Fruit fly (Drosophila melanogaster): ENCODE data around the gene CG18088.

The CG18088 gene

DNA sequence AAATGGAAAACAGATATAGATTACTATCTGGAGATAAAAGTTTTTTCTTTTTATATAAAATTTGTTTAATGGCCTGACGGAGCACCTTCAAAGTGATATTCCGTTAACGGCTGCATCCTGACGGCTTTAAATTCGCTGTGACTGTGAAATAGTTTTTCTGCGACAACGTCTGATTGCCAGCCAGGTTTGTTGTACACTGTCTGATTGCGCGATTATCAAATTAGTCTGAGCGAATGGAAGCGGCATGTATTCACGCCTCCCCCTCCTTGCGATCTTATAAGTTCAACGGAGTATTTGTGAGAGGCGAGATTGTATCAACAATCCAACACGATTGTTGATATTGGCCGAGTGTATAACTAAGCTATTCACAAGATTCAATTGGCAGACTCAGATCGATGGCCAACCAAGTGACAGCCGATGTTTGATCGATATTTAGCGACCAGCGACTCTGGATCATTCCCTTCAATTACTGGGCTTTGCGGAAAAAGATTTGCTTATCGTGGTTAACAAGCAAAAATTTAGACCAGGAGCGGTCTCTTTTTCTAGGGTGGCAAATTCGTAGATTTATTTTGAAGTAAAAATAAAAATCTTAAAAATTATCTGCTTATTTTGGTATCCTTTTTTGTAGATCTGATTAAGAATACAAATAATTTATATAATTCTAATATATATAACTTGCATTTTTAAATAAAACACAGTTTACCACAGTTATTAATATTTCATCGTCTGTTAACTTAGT is 11.6 kb upstream of the CG18088 start:
- TF ChIP-seq tai (GFP tag; optimal IDR thresholded peaks at IDR 0.05) (no peak), Sp1 (GFP tag; optimal IDR thresholded peaks at IDR 0.05) (no peak), Vsx2 (GFP tag; optimal IDR thresholded peaks at IDR 0.05; ENCODE audit: partially characterized antibody) (no peak), jim (GFP tag; optimal IDR thresholded peaks at IDR 0.05) (no peak), N (GFP tag; optimal IDR thresholded peaks at IDR 0.05) (no peak), dmrt93B (GFP tag; optimal IDR thresholded peaks at IDR 0.05) (no peak), dsf (GFP tag; optimal IDR thresholded peaks at IDR 0.05; ENCODE audit: borderline replicate concordance) (no peak), woc (GFP tag; optimal IDR thresholded peaks at IDR 0.05) (no peak), Hr83 (GFP tag; optimal IDR thresholded peaks at IDR 0.05; ENCODE audit: poor library complexity, severe bottlenecking) (no peak), rgr (GFP tag; optimal IDR thresholded peaks at IDR 0.05) (no peak), GATAd (GFP tag; optimal IDR thresholded peaks at IDR 0.05) (no peak), OdsH (GFP tag; optimal IDR thresholded peaks at IDR 0.05) (no peak), CG32264 (GFP tag; optimal IDR thresholded peaks at IDR 0.05) (no peak), Dfd (GFP tag; optimal IDR thresholded peaks at IDR 0.05) (no peak), Abd-B (GFP tag; optimal IDR thresholded peaks at IDR 0.05) (no peak), Rel (GFP tag; optimal IDR thresholded peaks at IDR 0.05) (no peak), Rel (tag; optimal IDR thresholded peaks at IDR 0.05) (no peak), Hr78 (GFP tag; optimal IDR thresholded peaks at IDR 0.05) (no peak), CG9705 (GFP tag; optimal IDR thresholded peaks at IDR 0.05) (no peak), psq (GFP tag; optimal IDR thresholded peaks at IDR 0.05) (no peak), lola (GFP tag; optimal IDR thresholded peaks at IDR 0.05) (no peak)

DNA sequence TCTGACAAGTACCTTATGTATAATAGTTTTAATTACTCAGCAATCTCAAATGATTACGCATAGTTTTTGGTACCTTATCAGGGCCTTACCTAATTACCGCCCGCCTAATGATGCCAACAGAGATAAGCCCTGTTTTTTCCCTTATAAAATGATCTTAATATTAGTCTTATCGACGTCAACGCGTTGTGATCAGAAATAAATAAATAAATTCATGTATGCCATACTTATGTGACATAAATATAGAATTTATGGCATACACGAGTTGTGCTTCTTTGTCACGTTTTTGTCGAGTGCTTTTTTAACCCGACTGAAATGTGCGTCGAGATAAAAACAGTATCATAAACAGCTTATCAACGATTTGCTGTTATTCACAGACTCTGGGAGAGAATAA is 11.0 kb upstream of the CG18088 start:
- no peak for TF ChIP-seq dsf (GFP tag; optimal IDR thresholded peaks at IDR 0.05; ENCODE audit: borderline replicate concordance)
- no peak for TF ChIP-seq HLH106 (tag; optimal IDR thresholded peaks at IDR 0.05)
- no peak for TF ChIP-seq Hr78 (GFP tag; optimal IDR thresholded peaks at IDR 0.05)
- TF ChIP-seq Rel (GFP tag; optimal IDR thresholded peaks at IDR 0.05) = no peak
- peak; percentile 16 for TF ChIP-seq Rel (tag; optimal IDR thresholded peaks at IDR 0.05)

dm6 chr2L:8957152-8957551 is 10.2 kb upstream of the CG18088 start:
- TF ChIP-seq sage (GFP tag; optimal IDR thresholded peaks at IDR 0.05) (no peak), Hr78 (GFP tag; optimal IDR thresholded peaks at IDR 0.05) (no peak), br (GFP tag; optimal IDR thresholded peaks at IDR 0.05) (no peak), usp (GFP tag; optimal IDR thresholded peaks at IDR 0.05) (no peak), pan (optimal IDR thresholded peaks at IDR 0.05) (no peak), h (GFP tag; optimal IDR thresholded peaks at IDR 0.05) (no peak), dmrt93B (GFP tag; optimal IDR thresholded peaks at IDR 0.05) (no peak), jim (GFP tag; optimal IDR thresholded peaks at IDR 0.05) (no peak), Abd-B (GFP tag; optimal IDR thresholded peaks at IDR 0.05) (no peak)

DNA sequence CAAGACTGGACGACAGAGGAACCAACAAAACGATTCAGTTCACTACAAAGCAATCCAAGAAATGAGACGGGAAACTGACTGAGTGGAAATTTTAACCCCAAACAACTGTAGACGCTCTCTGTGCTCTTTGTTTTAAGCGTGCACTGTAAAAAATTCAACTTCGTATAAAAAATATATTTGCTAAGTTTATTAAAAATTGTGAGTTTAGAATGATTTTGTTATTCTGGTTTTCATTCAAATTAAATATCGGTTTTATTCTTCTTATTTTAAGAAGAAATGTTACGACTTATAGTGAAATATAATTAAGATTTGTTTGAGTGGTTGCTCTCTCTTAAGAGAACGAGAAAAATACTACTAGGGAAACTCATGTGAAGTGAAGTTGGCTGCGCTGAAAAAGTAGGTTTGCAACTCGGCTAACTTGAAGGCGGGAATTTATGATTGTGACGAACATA is 9.3 kb upstream of the CG18088 start:
- TF ChIP-seq dmrt93B (GFP tag; optimal IDR thresholded peaks at IDR 0.05) (peak; percentile 40), Dfd (GFP tag; optimal IDR thresholded peaks at IDR 0.05) (no peak), brk (GFP tag; optimal IDR thresholded peaks at IDR 0.05) (peak; percentile 95), Abd-B (GFP tag; optimal IDR thresholded peaks at IDR 0.05) (no peak), Vsx2 (GFP tag; optimal IDR thresholded peaks at IDR 0.05; ENCODE audit: partially characterized antibody) (no peak), CrebA (GFP tag; optimal IDR thresholded peaks at IDR 0.05; ENCODE audit: borderline replicate concordance) (peak; percentile 57), Hr83 (GFP tag; optimal IDR thresholded peaks at IDR 0.05; ENCODE audit: poor library complexity, severe bottlenecking) (peak; percentile 18), OdsH (GFP tag; optimal IDR thresholded peaks at IDR 0.05) (peak; percentile 77), HLH106 (tag; optimal IDR thresholded peaks at IDR 0.05) (peak; percentile 56), Rel (GFP tag; optimal IDR thresholded peaks at IDR 0.05) (no peak), Rel (tag; optimal IDR thresholded peaks at IDR 0.05) (no peak), br (GFP tag; optimal IDR thresholded peaks at IDR 0.05) (peak; percentile 55), Dif (GFP tag; optimal IDR thresholded peaks at IDR 0.05; ENCODE audit: partially characterized antibody) (no peak), usp (GFP tag; optimal IDR thresholded peaks at IDR 0.05) (no peak), h (GFP tag; optimal IDR thresholded peaks at IDR 0.05) (peak; percentile 79), dl (GFP tag; optimal IDR thresholded peaks at IDR 0.05; ENCODE audit: insufficient read depth in 1 of 2, partially characterized antibody in 2 of 2) (no peak), CG32264 (GFP tag; optimal IDR thresholded peaks at IDR 0.05) (no peak), tai (GFP tag; optimal IDR thresholded peaks at IDR 0.05) (peak; percentile 56), lola (GFP tag; optimal IDR thresholded peaks at IDR 0.05) (no peak), rgr (GFP tag; optimal IDR thresholded peaks at IDR 0.05) (peak; percentile 80), psq (GFP tag; optimal IDR thresholded peaks at IDR 0.05) (peak; percentile 87), ey (GFP tag; optimal IDR thresholded peaks at IDR 0.05) (peak; percentile 94), woc (GFP tag; optimal IDR thresholded peaks at IDR 0.05) (peak; percentile 13), sage (GFP tag; optimal IDR thresholded peaks at IDR 0.05) (no peak), fru (GFP tag; optimal IDR thresholded peaks at IDR 0.05) (peak; percentile 93), dsf (GFP tag; optimal IDR thresholded peaks at IDR 0.05; ENCODE audit: borderline replicate concordance) (no peak), Jra (GFP tag; optimal IDR thresholded peaks at IDR 0.05) (peak; percentile 27), CG9705 (GFP tag; optimal IDR thresholded peaks at IDR 0.05) (peak; percentile 3), foxo (GFP tag; optimal IDR thresholded peaks at IDR 0.05) (peak in 1 of 2 experiments; percentile 86), Hnf4 (GFP tag; optimal IDR thresholded peaks at IDR 0.05) (peak; percentile 66), sv (GFP tag; optimal IDR thresholded peaks at IDR 0.05) (peak; percentile 91)

All from whole organism, wandering third instar larva.